Fruit fly (Drosophila melanogaster): ENCODE measurements around the gene CG5895.

CG5895 gene

dm6 chr3L:16045083-16045830 is 10.0 kb downstream of the CG5895 start (continued):
- TF ChIP-seq sim (GFP tag; IDR thresholded peaks at IDR 0.05) (peak; percentile 5; the same call in 1 of the 2 replicates), gce (GFP tag; IDR thresholded peaks at IDR 0.05) (peak; percentile 83; the same call in 2 of the 3 replicates), oc (tag; optimal IDR thresholded peaks at IDR 0.05) (no peak), CG2712 (tag; optimal IDR thresholded peaks at IDR 0.05) (peak; percentile 62), CG12219 (GFP tag; optimal IDR thresholded peaks at IDR 0.05) (no peak), cg (GFP tag; optimal IDR thresholded peaks at IDR 0.05) (peak; percentile 83), Dfd (GFP tag; optimal IDR thresholded peaks at IDR 0.05) (no peak), bcd (GFP tag; optimal IDR thresholded peaks at IDR 0.05) (no peak), gem (tag; optimal IDR thresholded peaks at IDR 0.05) (peak; percentile 84), pzg (GFP tag; optimal IDR thresholded peaks at IDR 0.05) (no peak), vvl (GFP tag; IDR thresholded peaks at IDR 0.05) (peak; percentile 47), CG12236 (GFP tag; optimal IDR thresholded peaks at IDR 0.05) (no peak), grau (tag; optimal IDR thresholded peaks at IDR 0.05) (peak; percentile 31), CG3407 (GFP tag; optimal IDR thresholded peaks at IDR 0.05) (no peak), Hr78 (GFP tag; optimal IDR thresholded peaks at IDR 0.05) (no peak), zf30C (GFP tag; optimal IDR thresholded peaks at IDR 0.05) (peak; percentile 86), CG7928 (GFP tag; optimal IDR thresholded peaks at IDR 0.05) (no peak), CG9797 (GFP tag; optimal IDR thresholded peaks at IDR 0.05) (no peak), tio (GFP tag; optimal IDR thresholded peaks at IDR 0.05) (peak; percentile 64), CG17328 (GFP tag; IDR thresholded peaks at IDR 0.05) (peak; percentile 47; the same call in 1 of the 2 replicates), CG4854 (GFP tag; optimal IDR thresholded peaks at IDR 0.05) (peak; percentile 47), CG17802 (tag; optimal IDR thresholded peaks at IDR 0.05) (no peak), al (GFP tag; IDR thresholded peaks at IDR 0.05) (peak; percentile 43; the same call in 1 of the 2 replicates), Nf-YA (GFP tag; IDR thresholded peaks at IDR 0.05) (no peak), CG14710 (tag; optimal IDR thresholded peaks at IDR 0.05) (peak; percentile 12), az2 (GFP tag; optimal IDR thresholded peaks at IDR 0.05) (no peak), lab (GFP tag; optimal IDR thresholded peaks at IDR 0.05) (peak; percentile 64), CG4424 (GFP tag; optimal IDR thresholded peaks at IDR 0.05) (peak; percentile 29)

- TF ChIP-seq CoRest (tag; optimal IDR thresholded peaks at IDR 0.05) (peak; percentile 95), Hsf (GFP tag; optimal IDR thresholded peaks at IDR 0.05) (peak; percentile 92), usp (GFP tag; optimal IDR thresholded peaks at IDR 0.05) (no peak), CG3847 (GFP tag; IDR thresholded peaks at IDR 0.05) (peak; percentile 88), slbo (GFP tag; IDR thresholded peaks at IDR 0.05) (peak; percentile 86), CG30403 (GFP tag; optimal IDR thresholded peaks at IDR 0.05) (peak; percentile 93), CG10431 (GFP tag; optimal IDR thresholded peaks at IDR 0.05) (peak; percentile 83), lbe (GFP tag; optimal IDR thresholded peaks at IDR 0.05) (peak; percentile 97), sr (GFP tag; IDR thresholded peaks at IDR 0.05) (peak; percentile 47; the same call in 1 of the 3 replicates), CG10979 (tag; optimal IDR thresholded peaks at IDR 0.05) (peak; percentile 93), CG2202 (tag; optimal IDR thresholded peaks at IDR 0.05) (peak; percentile 87), CG4360 (GFP tag; IDR thresholded peaks at IDR 0.05) (peak; percentile 72; the same call in 1 of the 2 replicates), CG10209 (GFP tag; optimal IDR thresholded peaks at IDR 0.05) (peak; percentile 91), Deaf1 (tag; optimal IDR thresholded peaks at IDR 0.05) (no peak), CG15601 (tag; optimal IDR thresholded peaks at IDR 0.05) (peak; percentile 93), CG9437 (GFP tag; optimal IDR thresholded peaks at IDR 0.05) (peak; percentile 79), CG14050 (GFP tag; IDR thresholded peaks at IDR 0.05) (peak; percentile 89), Dp (GFP tag; optimal IDR thresholded peaks at IDR 0.05) (no peak), bigmax (GFP tag; optimal IDR thresholded peaks at IDR 0.05) (no peak), Doc2 (GFP tag; IDR thresholded peaks at IDR 0.05) (no peak), vvl (GFP tag; IDR thresholded peaks at IDR 0.05) (peak; percentile 98), ssp (GFP tag; IDR thresholded peaks at IDR 0.05) (peak; percentile 68), knrl (GFP tag; IDR thresholded peaks at IDR 0.05; ENCODE audit: partially characterized antibody) (no peak)
These were observed 10.6 kb downstream of the CG5895 start for dm6 chr3L:16045831-16046336.
